Fruit fly (Drosophila melanogaster) whole organism, larva: ENCODE measurements around the gene Bre1.

Source experiments
- noc ChIP-seq: fragments of 200-800 bp; sonication (Bioruptor generic); optimal IDR thresholded peaks from 3 replicates; lab custom pipeline; 2019; ENCODE audit warnings: missing biosample characterization, mild to moderate bottlenecking, missing genetic modification characterization, moderate library complexity

Bre1 gene

dm6 chr3L:5793967-5794366 lies at the start of gene Bre1:
Gene Bre1, minus strand, starts transcription at chr3L:5794192.
- TF ChIP-seq noc (tag; lab: Kevin White, UChicago), result no peak

DNA sequence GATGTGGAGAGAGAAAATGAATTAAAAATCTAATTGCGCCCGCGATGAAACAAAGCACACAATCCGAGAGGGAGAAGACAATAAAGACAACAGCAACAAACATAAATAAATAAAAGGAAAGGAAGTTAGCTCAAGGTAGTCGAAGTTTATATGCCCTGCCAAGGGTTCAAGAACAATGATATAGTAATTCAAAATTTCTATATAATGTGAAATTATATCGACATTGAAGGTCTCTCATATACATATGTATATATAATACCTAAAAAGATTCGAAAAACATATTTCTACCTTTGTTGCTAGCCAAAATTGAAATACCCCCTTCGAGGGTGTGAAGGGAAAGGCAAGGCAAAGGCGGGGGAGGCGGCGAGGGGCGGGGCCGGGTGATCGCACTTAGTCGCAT lies 46.9 kb upstream of the Bre1 start:
- no peak for TF ChIP-seq noc (tag; lab: Kevin White, UChicago)

dm6 chr3L:5838880-5839279 lies 44.9 kb upstream of the Bre1 start:
- TF ChIP-seq noc (tag; lab: Kevin White, UChicago), result no peak

- no peak for TF ChIP-seq noc (tag; lab: Kevin White, UChicago)
These were observed 44.3 kb upstream of the Bre1 start for dm6 chr3L:5838295-5838694.

DNA sequence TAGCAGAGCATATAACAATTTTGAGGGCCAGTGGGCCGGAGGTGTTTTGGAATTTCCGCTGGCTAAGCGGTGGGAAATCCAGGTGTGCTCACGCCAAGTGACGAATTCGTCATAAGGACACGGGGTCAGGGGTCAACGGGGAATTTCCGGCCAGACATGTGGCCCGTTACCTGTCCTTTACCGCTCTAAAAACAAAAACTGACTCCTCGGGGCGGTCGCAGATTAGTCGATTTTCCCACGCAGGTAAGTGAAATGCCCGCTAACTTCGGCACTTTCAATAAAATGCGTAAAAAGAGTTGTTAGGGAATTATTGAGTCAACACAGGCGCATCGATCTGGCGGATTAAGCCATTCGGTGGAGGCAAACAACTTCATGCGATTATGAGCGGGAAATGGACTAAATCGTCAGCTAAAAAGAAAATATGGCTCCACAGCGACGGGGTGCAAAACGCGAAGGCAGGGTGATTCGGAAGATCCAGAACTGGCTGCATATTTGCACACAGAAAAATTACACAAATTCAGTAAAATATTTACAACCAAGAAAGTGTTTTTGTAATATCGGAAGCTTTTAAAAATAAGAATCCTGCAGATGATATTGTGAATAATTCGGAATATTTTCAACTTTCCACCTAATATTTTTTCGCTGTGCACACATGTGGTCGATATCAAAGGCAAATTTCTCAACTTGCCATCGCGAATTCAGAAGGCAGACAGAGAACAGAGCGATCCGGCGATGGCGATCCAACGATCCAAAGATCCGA lies 42.1 kb upstream of the Bre1 start:
- no peak for TF ChIP-seq noc (tag; lab: Kevin White, UChicago)

- TF ChIP-seq noc (tag; lab: Kevin White, UChicago), result no peak
These were observed 41.4 kb upstream of the Bre1 start for dm6 chr3L:5835431-5835830.

- no peak for TF ChIP-seq noc (tag; lab: Kevin White, UChicago)
These were observed 40.8 kb upstream of the Bre1 start for dm6 chr3L:5834798-5835197.

- TF ChIP-seq noc (tag; lab: Kevin White, UChicago), result no peak
These were observed 40.3 kb upstream of the Bre1 start for dm6 chr3L:5834245-5834644.

dm6 chr3L:5833761-5834160 lies 39.8 kb upstream of the Bre1 start:
- no peak for TF ChIP-seq noc (tag; lab: Kevin White, UChicago)

DNA sequence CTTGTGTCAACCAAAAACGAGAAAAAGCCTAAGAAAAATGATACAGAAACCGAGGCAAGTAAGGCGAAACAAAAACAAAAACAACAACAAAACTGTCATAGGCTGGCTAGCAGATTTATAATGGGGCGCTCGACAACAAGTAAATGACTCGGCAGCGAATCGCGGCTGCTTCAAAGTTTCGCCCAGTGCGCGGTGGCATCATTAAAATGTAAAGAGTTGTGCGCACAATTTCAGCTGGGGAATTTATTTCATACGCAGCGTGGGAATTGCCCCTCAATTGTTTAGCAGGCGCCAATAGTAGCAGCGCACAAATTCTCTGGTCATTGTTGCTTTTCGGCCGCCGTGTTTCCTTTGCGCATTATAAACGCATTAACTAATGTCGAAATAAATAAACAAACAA lies 37.9 kb upstream of the Bre1 start:
- no peak for TF ChIP-seq noc (tag; lab: Kevin White, UChicago)

- TF ChIP-seq noc (tag; lab: Kevin White, UChicago), result no peak
These were observed 36.7 kb upstream of the Bre1 start for dm6 chr3L:5830649-5831048.

- TF ChIP-seq noc (tag; lab: Kevin White, UChicago), result no peak
These were observed 34.7 kb upstream of the Bre1 start for dm6 chr3L:5828684-5829083.

dm6 chr3L:5828275-5828674 lies 34.3 kb upstream of the Bre1 start:
- TF ChIP-seq noc (tag; lab: Kevin White, UChicago), result no peak

- no peak for TF ChIP-seq noc (tag; lab: Kevin White, UChicago)
These were observed 31.5 kb upstream of the Bre1 start for dm6 chr3L:5825483-5825882.

DNA sequence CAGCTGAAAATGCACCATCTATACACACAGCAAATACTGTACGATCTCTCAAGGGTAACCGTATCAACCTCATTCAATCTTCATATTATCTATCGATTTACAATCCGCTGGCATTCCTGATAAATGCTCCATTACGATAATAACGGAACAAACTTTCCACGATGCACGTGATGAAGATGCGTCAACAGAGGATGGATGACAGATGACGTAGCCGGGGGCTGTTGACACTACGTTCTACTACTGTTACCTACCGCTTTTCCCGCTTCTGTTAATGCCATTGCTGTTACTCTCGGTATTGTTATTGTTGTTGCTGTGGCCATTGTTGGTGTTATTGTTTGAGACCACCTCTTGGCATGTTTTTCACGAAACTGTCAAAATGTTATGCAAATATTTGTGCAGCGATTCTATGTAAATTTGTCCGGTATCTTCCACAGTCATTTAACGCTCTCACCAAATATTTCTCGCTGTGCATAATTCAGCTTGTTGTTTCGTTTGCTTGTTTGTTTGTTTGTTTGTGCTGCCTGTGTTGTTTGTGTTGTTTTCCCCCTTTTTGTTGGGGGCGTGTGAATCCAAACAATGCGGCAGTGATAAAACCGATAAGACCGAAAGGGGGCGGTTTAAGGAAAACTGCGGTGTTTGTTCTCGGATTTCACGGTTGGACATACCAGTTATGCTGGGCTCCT lies 29.9 kb upstream of the Bre1 start:
- peak; percentile 46 for TF ChIP-seq noc (tag; lab: Kevin White, UChicago)

dm6 chr3L:5821506-5821905 lies 27.5 kb upstream of the Bre1 start:
- TF ChIP-seq noc (tag; lab: Kevin White, UChicago), result no peak

DNA sequence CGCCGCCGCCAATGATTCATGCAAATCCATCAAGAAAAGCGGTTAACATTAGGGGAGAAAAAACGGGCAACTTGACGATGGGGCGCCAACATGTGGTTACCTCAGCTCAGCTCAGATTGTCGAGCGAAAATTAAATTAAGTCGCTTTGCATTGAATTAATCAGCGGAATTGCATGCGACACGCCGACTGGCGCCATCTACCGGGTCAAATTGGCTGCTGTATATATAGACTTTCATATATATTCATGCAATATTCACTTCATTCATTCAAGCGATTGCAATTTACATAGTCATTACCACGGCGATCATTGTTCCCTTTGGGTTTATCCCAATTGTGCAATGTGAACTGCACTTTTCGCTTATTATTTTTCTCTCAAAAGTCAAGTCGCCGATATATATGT lies 26.8 kb upstream of the Bre1 start:
- TF ChIP-seq noc (tag; lab: Kevin White, UChicago), result no peak
